Fruit fly (Drosophila melanogaster): ENCODE measurements around the gene Edc3.

Gene Edc3

DNA sequence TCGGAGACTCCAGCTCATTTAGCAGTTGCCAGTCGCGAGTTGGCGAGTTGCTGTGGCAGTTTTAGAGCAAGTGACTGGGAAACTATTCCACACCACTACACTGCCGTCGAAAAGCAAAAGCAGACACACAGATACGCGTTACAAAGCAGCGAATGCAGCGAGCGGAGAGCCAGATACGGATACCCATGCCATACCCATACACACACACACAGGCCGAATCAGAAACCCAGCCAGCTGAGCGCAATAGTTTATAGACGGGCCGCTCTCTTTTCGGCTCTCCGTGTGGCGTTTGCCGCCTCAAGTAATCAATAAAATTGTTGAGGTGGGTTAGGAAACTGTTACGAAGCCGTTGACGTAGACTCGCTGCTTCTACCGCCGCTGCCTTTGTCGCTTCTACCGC lies 44.2 kb upstream of the Edc3 start (continued):
- no peak for TF ChIP-seq tna (GFP tag; IDR thresholded peaks at IDR 0.05; ENCODE audit: partially characterized antibody)
- TF ChIP-seq so (GFP tag; IDR thresholded peaks at IDR 0.05) = 0 out of 3 replicates have a peak, but pooled peaks have one; percentile 21
- no peak for TF ChIP-seq wek (GFP tag; optimal IDR thresholded peaks at IDR 0.05)
- TF ChIP-seq CG2129 (GFP tag; IDR thresholded peaks at IDR 0.05; ENCODE audit: partially characterized antibody) = no peak
- TF ChIP-seq ERR (GFP tag; optimal IDR thresholded peaks at IDR 0.05) = no peak
- TF ChIP-seq CG6791 (GFP tag; IDR thresholded peaks at IDR 0.05; ENCODE audit: partially characterized antibody) = peak; percentile 52; the same call in 1 of the 3 replicates
- TF ChIP-seq sug (tag; optimal IDR thresholded peaks at IDR 0.05) = peak; percentile 45
- no peak for TF ChIP-seq CG3281 (GFP tag; optimal IDR thresholded peaks at IDR 0.05)
- no peak for TF ChIP-seq Xrp1 (GFP tag; IDR thresholded peaks at IDR 0.05)
- peak in 1 of 2 experiments; percentile 73 for TF ChIP-seq Eip74EF (GFP tag; optimal IDR thresholded peaks at IDR 0.05)
- no peak for TF ChIP-seq ham (GFP tag; IDR thresholded peaks at IDR 0.05)
- no peak for TF ChIP-seq CHES-1-like (GFP tag; optimal IDR thresholded peaks at IDR 0.05)
- peak; percentile 53 for TF ChIP-seq CG12769 (tag; optimal IDR thresholded peaks at IDR 0.05)
- TF ChIP-seq TFAM (GFP tag; optimal IDR thresholded peaks at IDR 0.05) = no peak
- TF ChIP-seq CG11696 (GFP tag; IDR thresholded peaks at IDR 0.05) = no peak

DNA sequence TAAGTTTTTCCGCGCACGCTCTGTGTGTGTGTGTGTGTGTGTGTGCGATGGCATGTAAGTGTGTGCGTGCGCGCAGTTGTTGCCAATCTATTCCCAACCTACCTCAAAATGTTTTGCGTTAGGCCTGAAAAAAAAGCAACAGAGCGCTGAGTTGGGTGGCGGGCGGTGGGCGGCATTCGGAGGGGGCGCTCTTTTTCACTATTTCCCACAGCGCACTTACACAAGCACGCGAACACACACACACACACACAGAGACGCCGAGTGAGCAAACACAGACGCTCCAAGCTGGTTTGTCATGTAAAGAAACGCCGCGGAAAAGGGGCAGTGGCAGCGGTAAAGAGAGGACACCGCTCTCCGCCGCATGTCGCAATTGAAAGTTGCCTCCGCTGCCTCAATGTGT lies 42.4 kb upstream of the Edc3 start:
- TF ChIP-seq Awh (GFP tag; IDR thresholded peaks at IDR 0.05) (0 out of 2 replicates have a peak, but pooled peaks have one; percentile 37), crc (GFP tag; optimal IDR thresholded peaks at IDR 0.05) (no peak), CG12219 (GFP tag; optimal IDR thresholded peaks at IDR 0.05) (no peak), caup (GFP tag; optimal IDR thresholded peaks at IDR 0.05; ENCODE audit: severe bottlenecking) (no peak), knrl (GFP tag; IDR thresholded peaks at IDR 0.05; ENCODE audit: partially characterized antibody) (no peak), CG8478 (optimal IDR thresholded peaks at IDR 0.05) (peak; percentile 46), CG15479 (GFP tag; optimal IDR thresholded peaks at IDR 0.05) (no peak), CG9215 (GFP tag; IDR thresholded peaks at IDR 0.05) (no peak), Drgx (GFP tag; IDR thresholded peaks at IDR 0.05) (peak; percentile 54), CG10565 (GFP tag; optimal IDR thresholded peaks at IDR 0.05) (no peak), CG32772 (GFP tag; IDR thresholded peaks at IDR 0.05) (no peak), twi (tag; optimal IDR thresholded peaks at IDR 0.05) (no peak), CG7928 (GFP tag; optimal IDR thresholded peaks at IDR 0.05) (no peak), CG34224 (GFP tag; IDR thresholded peaks at IDR 0.05; ENCODE audit: partially characterized antibody) (0 out of 3 replicates have a peak, but pooled peaks have one; percentile 13), lmd (GFP tag; IDR thresholded peaks at IDR 0.05) (no peak), scrt (GFP tag; optimal IDR thresholded peaks at IDR 0.05) (peak; percentile 89), slp2 (GFP tag; optimal IDR thresholded peaks at IDR 0.05) (no peak), CG42726 (GFP tag; IDR thresholded peaks at IDR 0.05; ENCODE audit: partially characterized antibody) (0 out of 2 replicates have a peak, but pooled peaks have one; percentile 24), Hr78 (GFP tag; optimal IDR thresholded peaks at IDR 0.05) (peak in 1 of 2 experiments; percentile 26), CG12769 (tag; optimal IDR thresholded peaks at IDR 0.05) (peak; percentile 49), vvl (GFP tag; IDR thresholded peaks at IDR 0.05) (peak; percentile 43; the same call in 1 of the 2 replicates), CG7372 (GFP tag; IDR thresholded peaks at IDR 0.05) (no peak), sug (tag; optimal IDR thresholded peaks at IDR 0.05) (peak; percentile 8), insv (GFP tag; optimal IDR thresholded peaks at IDR 0.05) (no peak), CG1602 (GFP tag; optimal IDR thresholded peaks at IDR 0.05) (no peak), sr (GFP tag; IDR thresholded peaks at IDR 0.05) (peak; percentile 43; the same call in 1 of the 3 replicates), Eip74EF (GFP tag; optimal IDR thresholded peaks at IDR 0.05) (peak in 1 of 2 experiments; percentile 33), CG3407 (GFP tag; optimal IDR thresholded peaks at IDR 0.05) (no peak), dm (GFP tag; optimal IDR thresholded peaks at IDR 0.05) (no peak), rib (GFP tag; IDR thresholded peaks at IDR 0.05) (peak; percentile 55; the same call in 1 of the 2 replicates), CG17186 (GFP tag; optimal IDR thresholded peaks at IDR 0.05) (no peak), ind (GFP tag; optimal IDR thresholded peaks at IDR 0.05) (no peak), Adf1 (GFP tag; IDR thresholded peaks at IDR 0.05) (peak; percentile 83), CG10147 (GFP tag; optimal IDR thresholded peaks at IDR 0.05) (no peak), sqz (GFP tag; optimal IDR thresholded peaks at IDR 0.05) (no peak), CG6854 (GFP tag; optimal IDR thresholded peaks at IDR 0.05) (no peak), Mrtf (GFP tag; IDR thresholded peaks at IDR 0.05) (no peak)
